Worm (Caenorhabditis elegans) whole organism, L4 larva: ENCODE results near the gene srx-9.

ENCODE experiments used
- ceh-82 ChIP-seq: sonication (generic microtip); optimal IDR thresholded peaks from 2 replicates; lab custom pipeline; 2017; ENCODE audit warnings: missing biosample characterization, missing genetic modification characterization
- dmd-8 ChIP-seq: fragments of 200-800 bp; sonication (Bioruptor generic); IDR thresholded peaks from 2 replicates; pipeline ENCODE4 v1.3.6; 2022; ENCODE audit warnings: missing genetic modification characterization, missing compliant biosample characterization
- madf-5 ChIP-seq, 2 experiments: fragments of 200-800 bp; sonication (Bioruptor generic); IDR thresholded peaks; 2 replicates each; pipeline ENCODE4 v1.3.6; 2022; ENCODE audit warnings: missing compliant biosample characterization in 2 of 2, missing genetic modification characterization in 2 of 2
- mep-1 ChIP-seq: fragments of 150-350 bp; sonication (generic microtip); optimal IDR thresholded peaks from 3 replicates; lab custom pipeline; 2014; ENCODE audit warnings: missing biosample characterization, missing genetic modification characterization
- nhr-10 ChIP-seq: fragments of 150-350 bp; optimal IDR thresholded peaks from 2 replicates; lab custom pipeline; 2014; ENCODE audit warnings: missing biosample characterization, missing genetic modification characterization

DNA sequence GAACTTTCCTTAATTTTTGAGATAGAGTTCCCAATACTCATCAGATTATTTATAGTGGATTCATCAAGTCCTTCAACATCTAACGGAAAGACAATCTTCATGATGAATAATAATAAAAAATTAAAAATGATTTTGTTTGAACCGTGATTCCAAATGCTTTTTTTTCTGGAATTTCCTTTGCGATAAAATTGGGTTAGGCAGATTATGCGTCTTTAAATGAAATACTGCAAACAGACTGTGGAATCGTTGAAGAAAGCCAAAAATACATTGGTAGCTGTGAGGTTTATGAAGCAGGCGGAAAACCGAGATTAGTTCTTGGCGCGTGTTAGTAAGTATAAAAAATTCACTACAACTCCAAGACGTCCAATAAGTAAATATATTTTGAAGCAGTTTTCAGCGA is 31.3 kb upstream of the srx-9 start, which contains the start of gene srw-68:
- TF ChIP-seq dmd-8 (GFP tag; lab: Robert Waterston, UW) (no peak), mep-1 (no peak), ceh-82 (tag; lab: Kevin White, UChicago) (no peak), madf-5 (GFP tag; IDR thresholded peaks at IDR 0.05; lab: Robert Waterston, UW) (no peak), nhr-10 (tag; lab: Kevin White, UChicago) (no peak)
